Fruit fly (Drosophila melanogaster): ENCODE results near the gene Gs1l.

The Gs1l gene

DNA sequence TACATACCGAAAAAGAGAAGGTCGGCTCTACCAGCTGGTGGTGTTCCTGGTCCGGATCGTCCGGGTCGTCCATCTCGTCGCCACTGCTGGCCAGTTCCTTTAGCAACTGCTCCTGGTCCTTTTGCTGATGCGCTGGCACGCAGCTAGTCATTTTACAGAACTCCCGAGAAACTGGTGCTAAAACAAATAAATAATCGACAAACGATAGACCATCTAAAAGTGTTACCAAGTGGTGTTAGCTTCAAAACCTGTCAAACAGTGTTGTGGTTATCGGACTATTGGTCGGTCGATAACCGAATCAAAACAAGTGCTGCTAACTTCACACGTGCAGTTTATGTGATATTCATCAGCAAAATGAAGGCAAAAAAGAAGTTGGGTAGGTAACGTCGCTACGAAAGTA lies 12.2 kb downstream of the Gs1l start, which contains the start of the genes morgue and Elp3:
TSS of gene morgue (minus strand) at position 224 of the 400 bp plus-strand sequence.
TSS of gene Elp3 (plus strand) at position 276 of the 400 bp plus-strand sequence.
- TF ChIP-seq EcR (GFP tag; optimal IDR thresholded peaks at IDR 0.05) (no peak), Dll (optimal IDR thresholded peaks at IDR 0.05) (no peak), usp (GFP tag; optimal IDR thresholded peaks at IDR 0.05) (no peak), pan (optimal IDR thresholded peaks at IDR 0.05) (no peak), psq (optimal IDR thresholded peaks at IDR 0.05) (no peak), CG8478 (optimal IDR thresholded peaks at IDR 0.05) (no peak)

DNA sequence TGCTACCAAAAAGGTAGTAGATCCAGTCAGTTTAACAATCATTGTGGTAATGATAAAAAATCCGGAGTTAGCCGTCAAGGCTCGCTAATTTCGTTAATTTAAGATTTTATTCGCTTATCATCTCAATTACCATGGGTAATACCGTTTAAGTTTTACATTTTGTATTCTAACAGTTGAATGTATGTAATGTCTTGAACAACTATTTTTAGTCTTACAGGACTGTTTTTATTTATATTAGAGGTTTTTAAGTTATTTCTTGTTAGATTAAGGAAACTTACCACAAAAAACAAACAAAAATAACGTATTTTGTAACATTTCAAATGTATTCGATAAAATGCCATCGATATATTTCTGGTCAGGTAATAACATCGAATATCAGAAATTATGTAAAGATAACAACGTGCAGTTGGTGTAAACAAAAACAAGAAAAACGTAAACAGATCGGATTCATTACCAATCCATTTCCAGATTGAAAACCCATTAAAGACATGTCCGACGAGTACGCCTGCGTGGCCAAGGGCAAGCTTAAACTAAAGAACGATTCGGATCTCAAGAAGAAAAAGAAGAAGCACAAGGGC lies 14.5 kb downstream of the Gs1l start, which contains the start of the genes Sfp24F and CG15432:
TSS of gene Sfp24F (minus strand) at position 51 of the 578 bp plus-strand sequence.
TSS of gene CG15432 (plus strand) at position 311 of the 578 bp plus-strand sequence.
- TF ChIP-seq usp (GFP tag; optimal IDR thresholded peaks at IDR 0.05) (no peak), CG8478 (optimal IDR thresholded peaks at IDR 0.05) (no peak), Dll (optimal IDR thresholded peaks at IDR 0.05) (no peak), pan (optimal IDR thresholded peaks at IDR 0.05) (no peak), EcR (GFP tag; optimal IDR thresholded peaks at IDR 0.05) (no peak), psq (optimal IDR thresholded peaks at IDR 0.05) (no peak)

DNA sequence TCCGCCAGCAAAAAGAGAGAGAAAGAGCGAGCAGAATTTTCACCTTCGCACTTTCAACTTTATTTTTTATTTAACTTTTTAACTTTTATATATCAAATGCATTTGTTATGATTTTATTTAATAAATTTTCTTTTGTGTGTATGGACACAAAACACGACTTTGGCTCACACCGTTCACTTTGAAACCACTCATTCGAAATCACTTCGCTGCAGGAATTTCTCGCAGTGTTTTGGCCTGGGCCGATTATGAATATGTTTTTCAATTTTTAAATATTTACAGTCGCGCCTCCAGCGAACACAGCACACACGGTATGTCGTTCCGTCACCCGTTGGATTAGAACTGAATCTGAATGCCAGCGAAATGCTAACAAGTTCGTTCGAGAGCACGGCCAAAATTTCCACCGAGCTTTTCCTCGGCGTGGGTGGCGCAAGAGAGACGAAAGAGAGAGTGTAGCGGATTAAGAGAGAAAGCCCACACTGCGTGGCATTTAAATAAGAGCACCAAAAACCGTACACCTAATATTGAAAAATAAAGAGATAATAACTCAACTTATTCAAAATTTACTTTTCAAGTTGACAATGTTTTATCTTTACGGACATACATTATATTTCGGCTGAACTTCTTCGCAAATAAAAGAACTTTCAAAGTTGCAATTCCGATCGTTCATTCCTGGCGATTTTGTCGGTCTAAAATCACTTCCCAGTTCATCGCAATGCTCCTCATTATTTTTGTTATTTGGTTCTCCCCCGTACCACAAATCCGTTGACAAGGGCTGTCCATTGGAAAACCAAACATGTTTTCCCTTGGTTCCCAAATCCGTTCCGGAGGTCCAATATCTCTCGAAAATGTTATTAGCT lies 15.5 kb downstream of the Gs1l start, which contains the start of gene CG15431:
TSS of gene CG15431 (minus strand) at position 402 of the 857 bp plus-strand sequence.
- no peak for TF ChIP-seq Dll (optimal IDR thresholded peaks at IDR 0.05)
- no peak for TF ChIP-seq CG8478 (optimal IDR thresholded peaks at IDR 0.05)
- no peak for TF ChIP-seq pan (optimal IDR thresholded peaks at IDR 0.05)
- no peak for TF ChIP-seq usp (GFP tag; optimal IDR thresholded peaks at IDR 0.05)
- no peak for TF ChIP-seq psq (optimal IDR thresholded peaks at IDR 0.05)
- TF ChIP-seq EcR (GFP tag; optimal IDR thresholded peaks at IDR 0.05) = no peak

DNA sequence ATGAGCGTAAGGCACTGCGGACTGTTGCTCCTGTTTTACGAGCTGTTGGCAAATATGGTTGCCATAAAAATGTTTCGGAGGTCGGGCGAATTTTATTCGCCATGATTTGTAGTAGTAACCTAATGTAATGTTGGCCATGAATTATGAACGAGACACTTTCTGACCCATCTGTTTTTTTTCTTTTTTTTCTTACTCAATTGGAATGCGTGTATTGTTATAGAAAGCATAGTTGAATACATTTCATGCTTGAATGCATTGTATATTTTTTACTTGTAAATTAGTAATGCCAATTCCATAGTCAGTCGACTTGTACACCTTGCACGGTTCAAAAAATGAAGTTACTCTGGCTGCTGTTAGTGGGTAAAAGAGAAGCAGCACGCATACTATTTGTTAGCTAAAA lies 19.1 kb downstream of the Gs1l start, which contains the start of gene CG43056:
TSS of gene CG43056 (plus strand) at position 301 of the 400 bp plus-strand sequence.
- TF ChIP-seq Dll (optimal IDR thresholded peaks at IDR 0.05) (no peak), CG8478 (optimal IDR thresholded peaks at IDR 0.05) (no peak), pan (optimal IDR thresholded peaks at IDR 0.05) (no peak)

DNA sequence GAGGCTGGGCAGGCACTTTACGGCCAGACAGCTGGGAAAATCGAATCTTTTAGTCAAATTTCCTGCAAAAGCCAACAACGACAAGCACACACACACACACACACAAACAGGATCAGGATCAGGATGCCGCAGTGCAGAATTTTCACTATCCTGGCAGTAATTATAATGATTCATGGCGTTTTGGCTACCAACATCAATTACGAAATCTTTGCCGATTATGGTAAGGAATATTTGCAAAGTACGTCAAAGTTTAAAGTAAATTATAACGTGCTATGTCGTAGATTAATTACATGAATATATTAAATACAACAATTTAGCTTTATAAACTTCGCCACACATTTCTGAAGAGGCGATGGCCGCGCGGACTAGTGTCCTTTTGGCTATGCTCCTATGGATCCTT lies 23.0 kb downstream of the Gs1l start, which contains the start of the genes CG34177 and CG34178:
TSS of gene CG34177 (plus strand) at position 301 of the 400 bp plus-strand sequence.
TSS of gene CG34178 (plus strand) at position 301 of the 400 bp plus-strand sequence.
- no peak for TF ChIP-seq usp (GFP tag; optimal IDR thresholded peaks at IDR 0.05)
- TF ChIP-seq EcR (GFP tag; optimal IDR thresholded peaks at IDR 0.05) = no peak
- no peak for TF ChIP-seq Dll (optimal IDR thresholded peaks at IDR 0.05)
- TF ChIP-seq psq (optimal IDR thresholded peaks at IDR 0.05) = no peak
- TF ChIP-seq CG8478 (optimal IDR thresholded peaks at IDR 0.05) = no peak
- no peak for TF ChIP-seq pan (optimal IDR thresholded peaks at IDR 0.05)

DNA sequence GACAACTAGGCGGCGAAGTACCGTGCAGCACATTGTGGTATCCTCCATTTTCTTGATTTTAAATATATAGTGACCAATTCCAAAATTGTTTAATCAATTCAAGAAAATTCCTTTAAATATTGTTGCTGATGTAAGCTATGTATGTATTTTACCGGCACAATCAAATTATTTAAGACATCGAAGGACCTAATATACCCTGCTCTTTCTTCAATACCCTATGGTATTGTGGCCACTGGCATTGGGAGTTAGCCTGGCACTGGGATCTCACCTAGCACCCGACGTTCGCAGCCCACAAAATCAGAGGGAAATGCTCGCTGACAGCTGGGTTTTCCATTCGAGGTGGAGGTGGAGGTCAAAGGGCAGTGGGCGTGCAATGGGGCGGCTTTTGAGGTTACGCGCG lies 34.5 kb downstream of the Gs1l start:
- TF ChIP-seq psq (optimal IDR thresholded peaks at IDR 0.05) (no peak), CG8478 (optimal IDR thresholded peaks at IDR 0.05) (no peak), EcR (GFP tag; optimal IDR thresholded peaks at IDR 0.05) (no peak), pan (optimal IDR thresholded peaks at IDR 0.05) (no peak)

DNA sequence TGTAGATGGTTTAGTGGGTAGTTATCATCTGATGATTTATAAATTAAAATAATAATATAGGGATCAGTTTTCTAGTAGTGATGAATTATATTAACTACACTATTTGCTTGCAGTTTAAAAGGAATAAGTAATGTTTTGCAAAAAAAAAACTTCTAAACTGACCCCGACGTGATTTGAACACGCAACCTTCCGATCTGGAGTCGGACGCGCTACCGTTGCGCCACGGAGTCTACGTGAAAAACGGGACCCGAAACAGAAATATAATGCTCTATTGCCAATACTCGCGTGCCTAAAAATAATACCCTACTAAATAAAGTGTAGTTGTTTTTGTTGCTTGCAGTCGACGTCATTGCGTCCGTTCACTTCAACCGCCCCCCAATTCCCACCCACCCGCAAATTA lies 37.8 kb downstream of the Gs1l start:
- TF ChIP-seq Dll (optimal IDR thresholded peaks at IDR 0.05) = no peak
- no peak for TF ChIP-seq usp (GFP tag; optimal IDR thresholded peaks at IDR 0.05)
- TF ChIP-seq pan (optimal IDR thresholded peaks at IDR 0.05) = no peak
- no peak for TF ChIP-seq psq (optimal IDR thresholded peaks at IDR 0.05)
- no peak for TF ChIP-seq CG8478 (optimal IDR thresholded peaks at IDR 0.05)
- no peak for TF ChIP-seq EcR (GFP tag; optimal IDR thresholded peaks at IDR 0.05)

DNA sequence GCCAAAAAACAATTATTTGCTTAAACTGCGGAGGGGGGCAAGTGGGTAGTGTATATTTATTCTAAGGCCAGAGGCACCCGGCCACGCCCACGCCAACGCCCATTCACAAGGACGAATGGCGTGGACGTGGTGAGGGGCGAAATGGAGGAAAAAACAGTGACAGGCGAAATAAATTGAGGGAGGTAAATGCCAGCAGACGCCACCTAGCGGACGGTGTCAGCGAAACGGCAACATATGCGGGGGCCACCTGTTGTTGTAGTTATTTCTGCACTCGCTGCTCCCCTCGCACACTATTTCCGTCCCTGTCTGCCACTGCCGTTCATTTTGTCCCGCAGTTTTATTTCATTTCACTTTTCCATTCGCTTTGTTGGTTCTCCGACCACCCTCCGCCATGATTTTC lies 38.6 kb downstream of the Gs1l start:
- TF ChIP-seq usp (GFP tag; optimal IDR thresholded peaks at IDR 0.05) (no peak), Dll (optimal IDR thresholded peaks at IDR 0.05) (no peak), EcR (GFP tag; optimal IDR thresholded peaks at IDR 0.05) (no peak), psq (optimal IDR thresholded peaks at IDR 0.05) (no peak), CG8478 (optimal IDR thresholded peaks at IDR 0.05) (no peak), pan (optimal IDR thresholded peaks at IDR 0.05) (no peak)

DNA sequence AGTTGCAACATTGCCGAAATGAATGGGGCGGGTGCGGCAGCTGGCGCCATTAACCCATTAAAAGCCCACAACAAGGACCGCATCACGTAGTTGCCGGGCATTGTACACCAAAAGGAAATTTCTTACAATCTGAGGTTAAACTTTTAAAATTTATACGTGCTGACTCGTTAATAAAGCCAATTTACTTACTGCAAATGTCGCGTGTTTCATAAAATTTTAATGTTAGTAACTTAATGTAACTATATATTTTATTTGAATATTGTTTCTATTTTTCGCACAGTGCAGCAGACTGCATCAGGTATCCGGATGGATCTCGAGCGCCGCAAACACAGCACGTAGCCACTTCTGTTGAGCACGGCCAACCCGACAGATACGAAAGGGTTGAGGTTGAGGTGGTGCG lies 39.7 kb downstream of the Gs1l start:
- no peak for TF ChIP-seq psq (optimal IDR thresholded peaks at IDR 0.05)
- TF ChIP-seq Dll (optimal IDR thresholded peaks at IDR 0.05) = no peak
- no peak for TF ChIP-seq EcR (GFP tag; optimal IDR thresholded peaks at IDR 0.05)
- no peak for TF ChIP-seq CG8478 (optimal IDR thresholded peaks at IDR 0.05)
- no peak for TF ChIP-seq pan (optimal IDR thresholded peaks at IDR 0.05)
- TF ChIP-seq usp (GFP tag; optimal IDR thresholded peaks at IDR 0.05) = no peak

DNA sequence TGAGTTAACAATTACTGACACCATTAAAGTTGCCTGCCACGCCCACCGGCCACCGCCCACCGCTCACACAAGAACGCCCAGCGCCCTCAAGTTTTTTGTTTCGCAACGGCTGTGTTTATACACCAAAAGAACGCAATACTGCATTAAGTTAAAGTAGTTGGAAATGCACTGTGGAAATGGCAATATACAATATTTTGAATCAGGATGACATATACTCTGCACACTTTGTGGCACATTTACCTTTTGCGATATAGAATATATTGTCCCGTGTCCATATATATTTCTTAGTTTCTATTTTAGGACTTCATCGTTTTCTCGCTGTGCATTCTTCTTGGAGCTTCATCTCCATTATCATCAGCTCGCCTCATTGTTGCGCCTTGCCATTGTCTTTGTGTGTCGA lies 40.5 kb downstream of the Gs1l start:
- TF ChIP-seq Dll (optimal IDR thresholded peaks at IDR 0.05) (no peak), psq (optimal IDR thresholded peaks at IDR 0.05) (no peak), EcR (GFP tag; optimal IDR thresholded peaks at IDR 0.05) (no peak), pan (optimal IDR thresholded peaks at IDR 0.05) (no peak)

DNA sequence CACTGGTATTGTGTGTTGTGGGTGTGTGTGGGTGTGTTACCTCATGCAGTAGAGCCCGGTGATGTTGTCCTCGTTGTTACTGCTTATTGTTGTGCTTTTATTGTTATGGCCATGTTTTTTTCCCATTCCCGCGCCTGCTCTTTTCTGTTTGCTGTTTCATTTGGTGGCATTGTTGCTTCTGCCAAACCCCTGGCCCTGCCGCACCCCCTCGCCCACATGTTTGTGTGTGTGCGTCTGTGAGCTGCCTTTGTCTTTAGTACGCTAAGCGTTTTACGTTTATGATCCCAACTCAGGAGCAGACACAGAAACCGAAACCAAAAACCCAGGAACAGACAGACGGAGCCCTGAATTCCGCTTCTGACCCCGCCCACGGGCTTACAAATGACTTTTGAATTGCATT lies 42.5 kb downstream of the Gs1l start:
- TF ChIP-seq Dll (optimal IDR thresholded peaks at IDR 0.05) = no peak
- no peak for TF ChIP-seq EcR (GFP tag; optimal IDR thresholded peaks at IDR 0.05)
- TF ChIP-seq pan (optimal IDR thresholded peaks at IDR 0.05) = no peak
- no peak for TF ChIP-seq usp (GFP tag; optimal IDR thresholded peaks at IDR 0.05)
- TF ChIP-seq CG8478 (optimal IDR thresholded peaks at IDR 0.05) = no peak

DNA sequence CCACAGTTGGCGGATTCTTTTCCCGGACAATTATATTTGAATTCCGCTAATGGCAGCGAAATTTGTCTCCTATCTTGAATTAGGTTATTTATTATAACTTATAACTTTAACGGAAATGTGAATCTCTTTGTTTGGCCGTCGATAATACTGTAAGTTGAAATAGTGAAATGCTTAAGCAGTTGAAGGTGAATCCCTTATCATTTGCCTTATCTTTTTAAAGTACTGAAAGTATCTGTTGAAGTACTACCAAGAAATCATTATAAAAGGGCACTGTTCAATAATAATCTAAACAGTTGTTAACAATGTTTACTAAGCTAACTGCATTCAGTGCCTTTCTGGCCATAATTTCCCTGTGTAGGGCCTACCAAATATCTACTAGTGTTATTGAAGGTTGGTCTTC lies 45.8 kb downstream of the Gs1l start, which contains the start of gene CG43055:
TSS of gene CG43055 (plus strand) at position 301 of the 400 bp plus-strand sequence.
- TF ChIP-seq Dll (optimal IDR thresholded peaks at IDR 0.05) (no peak), usp (GFP tag; optimal IDR thresholded peaks at IDR 0.05) (no peak), EcR (GFP tag; optimal IDR thresholded peaks at IDR 0.05) (no peak), pan (optimal IDR thresholded peaks at IDR 0.05) (no peak), psq (optimal IDR thresholded peaks at IDR 0.05) (no peak), CG8478 (optimal IDR thresholded peaks at IDR 0.05) (no peak)

Measured in whole organism.